Worm (Caenorhabditis elegans): Measurements from ENCODE around the gene fbxb-37.

DNA sequence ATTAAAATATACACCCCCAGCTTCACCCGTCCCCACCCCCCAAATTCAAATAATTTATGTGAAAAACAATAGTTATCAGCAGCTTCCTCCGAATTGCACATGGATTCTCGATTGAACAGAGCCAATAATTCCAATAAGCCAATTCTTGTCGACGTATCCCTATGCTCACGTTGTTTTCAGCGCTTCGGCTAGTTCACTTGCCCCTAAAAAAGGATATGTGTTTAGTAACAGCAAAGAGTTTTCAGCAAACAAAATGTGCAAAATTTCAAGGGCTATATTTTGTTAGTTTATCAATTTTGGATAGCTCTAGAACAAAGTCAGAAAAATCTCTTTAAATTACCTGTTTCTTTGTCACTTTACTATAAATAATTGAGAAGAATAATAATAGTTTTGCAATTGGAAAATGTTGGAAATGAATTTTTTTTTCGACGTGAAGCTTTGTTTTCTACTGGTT lies 9.9 kb downstream of the fbxb-37 start, which contains the start of the genes T16A1.5 and fbxc-49:
- no peak for TF ChIP-seq elt-1 (tag; optimal IDR thresholded peaks at IDR 0.05)
- no peak for TF ChIP-seq nhr-23 (tag; optimal IDR thresholded peaks at IDR 0.05)
- TF ChIP-seq ztf-11 (tag; optimal IDR thresholded peaks at IDR 0.05): no peak
